Worm (Caenorhabditis elegans) whole organism, L2 larva: ENCODE measurements around the gene srbc-71.

Experiments used
- egl-27 ChIP-seq: sonication (generic microtip); optimal IDR thresholded peaks from 3 replicates; lab custom pipeline; 2017; ENCODE audit warnings: missing biosample characterization, missing genetic modification reagents, missing genetic modification characterization
- fos-1 ChIP-seq: fragments of 150-350 bp; optimal IDR thresholded peaks from 2 replicates; lab custom pipeline; 2014; ENCODE audit warnings: missing biosample characterization, missing genetic modification characterization
- lin-11 ChIP-seq: fragments of 150-350 bp; sonication (generic microtip); optimal IDR thresholded peaks from 2 replicates; lab custom pipeline; 2014; ENCODE audit warnings: missing biosample characterization, missing genetic modification characterization, inconsistent platforms, mixed read lengths
- lsy-2 ChIP-seq, 2 experiments: fragments of 150-350 bp in 1 of 2; sonication (generic microtip) in 1 of 2; optimal IDR thresholded peaks; 2 replicates each; lab custom pipeline; 2014 to 2017; ENCODE audit warnings: missing biosample characterization in 2 of 2, missing genetic modification characterization in 2 of 2
- nhr-23 ChIP-seq: fragments of 150-350 bp; optimal IDR thresholded peaks from 2 replicates; lab custom pipeline; 2014; ENCODE audit warnings: missing biosample characterization, missing genetic modification reagents, missing genetic modification characterization
- nhr-25 ChIP-seq: fragments of 150-350 bp; sonication (generic microtip); optimal IDR thresholded peaks from 3 replicates; lab custom pipeline; 2014; ENCODE audit warnings: missing biosample characterization, missing genetic modification characterization
- skn-1 ChIP-seq: sonication (generic microtip); optimal IDR thresholded peaks from 2 replicates; lab custom pipeline; 2017; ENCODE audit warnings: missing biosample characterization, missing genetic modification characterization
- unc-39 ChIP-seq: fragments of 150-350 bp; optimal IDR thresholded peaks from 2 replicates; lab custom pipeline; 2014; ENCODE audit warnings: missing biosample characterization, missing genetic modification characterization
- unc-62 ChIP-seq: fragments of 150-350 bp; optimal IDR thresholded peaks from 2 replicates; lab custom pipeline; 2014; ENCODE audit warnings: missing biosample characterization, missing genetic modification reagents, missing genetic modification characterization
- ztf-11 ChIP-seq: sonication (generic microtip); optimal IDR thresholded peaks from 2 replicates; lab custom pipeline; 2017; ENCODE audit warnings: missing biosample characterization, missing genetic modification characterization

- no peak for TF ChIP-seq unc-39 (tag; lab: Kevin White, UChicago)
- TF ChIP-seq skn-1 (tag; lab: Kevin White, UChicago), result no peak
- TF ChIP-seq lin-11 (tag; lab: Kevin White, UChicago), result no peak
- no peak for TF ChIP-seq ztf-11 (tag; lab: Kevin White, UChicago)
- no peak for TF ChIP-seq lsy-2 (tag; optimal IDR thresholded peaks at IDR 0.05; lab: Kevin White, UChicago)
- TF ChIP-seq fos-1 (tag; lab: Kevin White, UChicago), result no peak
- TF ChIP-seq nhr-25 (tag; lab: Kevin White, UChicago), result no peak
- TF ChIP-seq nhr-23 (tag; lab: Kevin White, UChicago), result no peak
- no peak for TF ChIP-seq egl-27
- TF ChIP-seq unc-62, result no peak
These were observed 21.5 kb downstream of the srbc-71 start, which contains the start of gene pax-2 for ce11 chrIV:4204275-4204674.
